Worm (Caenorhabditis elegans) whole organism, L1 larva: ENCODE results near the gene ddo-3.
A peak's percentile ranks its signal among the peaks of the same experiment; 100 is the strongest.

Experiments
- C16A3.4 ChIP-seq: fragments of 150-350 bp; optimal IDR thresholded peaks from 2 replicates; lab custom pipeline; 2014; ENCODE audit warnings: missing biosample characterization, missing genetic modification characterization
- C34B4.2 ChIP-seq: sonication (generic microtip); optimal IDR thresholded peaks from 2 replicates; lab custom pipeline; 2017; ENCODE audit warnings: mild to moderate bottlenecking, missing genetic modification characterization, missing compliant biosample characterization
- F16B12.6 ChIP-seq: fragments of 150-350 bp; optimal IDR thresholded peaks from 2 replicates; lab custom pipeline; 2014; ENCODE audit warnings: missing biosample characterization, missing genetic modification characterization
- Y116A8C.19 ChIP-seq: sonication (generic microtip); optimal IDR thresholded peaks from 2 replicates; lab custom pipeline; 2016; ENCODE audit warnings: missing compliant biosample characterization, missing genetic modification characterization, borderline replicate concordance
- aha-1 ChIP-seq: fragments of 150-350 bp; optimal IDR thresholded peaks from 2 replicates; lab custom pipeline; 2014; ENCODE audit warnings: missing biosample characterization, missing genetic modification characterization
- alr-1 ChIP-seq: fragments of 200-800 bp; sonication (Bioruptor generic); optimal IDR thresholded peaks from 2 replicates; lab custom pipeline; 2018; ENCODE audit warnings: borderline replicate concordance, mild to moderate bottlenecking, missing genetic modification characterization, missing compliant biosample characterization
- aly-2 ChIP-seq: fragments of 150-350 bp; optimal IDR thresholded peaks from 2 replicates; lab custom pipeline; 2014; ENCODE audit warnings: missing biosample characterization, missing genetic modification characterization
- ama-1 ChIP-seq: fragments of 150-350 bp; optimal IDR thresholded peaks from 2 replicates; lab custom pipeline; 2014
- blmp-1 ChIP-seq: fragments of 150-350 bp; optimal IDR thresholded peaks from 2 replicates; lab custom pipeline; 2014; ENCODE audit warnings: missing biosample characterization, missing genetic modification characterization
- ceh-63 ChIP-seq: fragments of 200-800 bp; sonication (Bioruptor generic); optimal IDR thresholded peaks from 2 replicates; lab custom pipeline; 2018; ENCODE audit warnings: mild to moderate bottlenecking, missing genetic modification characterization, missing compliant biosample characterization
- ceh-8 ChIP-seq: fragments of 200-800 bp; sonication (Bioruptor generic); optimal IDR thresholded peaks from 2 replicates; lab custom pipeline; 2018; ENCODE audit warnings: mild to moderate bottlenecking, missing genetic modification characterization, moderate library complexity, missing compliant biosample characterization
- ceh-82 ChIP-seq, 3 experiments: fragments of 150-350 bp in 1 of 3; sonication (generic microtip) in 2 of 3; optimal IDR thresholded peaks; 2 replicates each; lab custom pipeline; 2014 to 2017; ENCODE audit warnings: missing biosample characterization in 3 of 3, missing genetic modification characterization in 3 of 3
- efl-3 ChIP-seq: fragments of 200-800 bp; sonication (Bioruptor generic); optimal IDR thresholded peaks from 2 replicates; lab custom pipeline; 2018; ENCODE audit warnings: mild to moderate bottlenecking, missing genetic modification characterization, missing compliant biosample characterization
- egl-13 ChIP-seq: sonication (generic microtip); optimal IDR thresholded peaks from 2 replicates; lab custom pipeline; 2016; ENCODE audit warnings: missing genotype, missing genetic modification reagents, missing genetic modification characterization, missing compliant biosample characterization
- egl-27 ChIP-seq, 2 experiments: fragments of 150-350 bp in 1 of 2; sonication (generic microtip); optimal IDR thresholded peaks; 3 replicates each; lab custom pipeline; 2017 to 2018; ENCODE audit warnings: missing biosample characterization in 2 of 2, missing genetic modification characterization in 2 of 2, missing genetic modification reagents in 2 of 2
- elt-2 ChIP-seq: sonication (generic microtip); optimal IDR thresholded peaks from 2 replicates; lab custom pipeline; 2016; ENCODE audit warnings: missing genetic modification characterization, mild to moderate bottlenecking, inconsistent platforms, missing compliant biosample characterization, missing genetic modification reagents
- fkh-4 ChIP-seq: sonication (generic microtip); optimal IDR thresholded peaks from 2 replicates; lab custom pipeline; 2016; ENCODE audit warnings: missing compliant biosample characterization, missing genetic modification characterization, borderline replicate concordance
- grh-1 ChIP-seq: fragments of 200-800 bp; sonication (Bioruptor generic); IDR thresholded peaks from 2 replicates; pipeline ENCODE4 v1.3.6; 2022; ENCODE audit warnings: missing genetic modification reagents, missing genetic modification characterization, missing compliant biosample characterization
- hlh-17 ChIP-seq: fragments of 200-800 bp; sonication (Bioruptor generic); optimal IDR thresholded peaks from 2 replicates; lab custom pipeline; 2018; ENCODE audit warnings: missing genetic modification characterization, mild to moderate bottlenecking, missing compliant biosample characterization, moderate library complexity, borderline replicate concordance
- hlh-4 ChIP-seq: sonication (generic microtip); optimal IDR thresholded peaks from 2 replicates; lab custom pipeline; 2016; ENCODE audit warnings: mild to moderate bottlenecking, missing genetic modification characterization, missing compliant biosample characterization
- irx-1 ChIP-seq: sonication (generic microtip); optimal IDR thresholded peaks from 2 replicates; lab custom pipeline; 2016; ENCODE audit warnings: missing genetic modification characterization, missing compliant biosample characterization
- isw-1 ChIP-seq: fragments of 200-800 bp; sonication (Bioruptor generic); IDR thresholded peaks from 2 replicates; pipeline ENCODE4 v1.3.6; 2022; ENCODE audit warnings: missing genetic modification characterization, missing compliant biosample characterization
- jun-1 ChIP-seq: fragments of 150-350 bp; optimal IDR thresholded peaks from 2 replicates; lab custom pipeline; 2014; ENCODE audit warnings: missing biosample characterization, missing genetic modification reagents, missing genetic modification characterization
- lin-14 ChIP-seq: fragments of 200-800 bp; sonication (Bioruptor generic); optimal IDR thresholded peaks from 2 replicates; lab custom pipeline; 2018; ENCODE audit warnings: mild to moderate bottlenecking, missing genetic modification characterization, moderate library complexity, missing compliant biosample characterization
- lin-15B ChIP-seq: fragments of 150-350 bp; sonication (generic microtip); optimal IDR thresholded peaks from 3 replicates; lab custom pipeline; 2014; ENCODE audit warnings: missing biosample characterization, missing genetic modification characterization
- lin-39 ChIP-seq: fragments of 150-350 bp; optimal IDR thresholded peaks from 2 replicates; lab custom pipeline; 2014; ENCODE audit warnings: missing biosample characterization, missing genetic modification reagents, missing genetic modification characterization
- lir-3 ChIP-seq: sonication (generic microtip); optimal IDR thresholded peaks from 2 replicates; lab custom pipeline; 2016; ENCODE audit warnings: mild to moderate bottlenecking, missing genetic modification characterization, moderate library complexity, missing compliant biosample characterization; ENCODE audit not compliant: poor library complexity
- mab-9 ChIP-seq: fragments of 200-800 bp; sonication (Bioruptor generic); IDR thresholded peaks from 2 replicates; pipeline ENCODE4 v1.3.6; 2022; ENCODE audit warnings: missing genetic modification reagents, missing genetic modification characterization, missing compliant biosample characterization
- mef-2 ChIP-seq: fragments of 150-350 bp; optimal IDR thresholded peaks from 2 replicates; lab custom pipeline; 2014; ENCODE audit warnings: missing biosample characterization, missing genetic modification characterization
- mep-1 ChIP-seq: fragments of 150-350 bp; optimal IDR thresholded peaks from 2 replicates; lab custom pipeline; 2014; ENCODE audit warnings: missing biosample characterization, missing genetic modification characterization
- nhr-12 ChIP-seq: sonication (generic microtip); optimal IDR thresholded peaks from 2 replicates; lab custom pipeline; 2017; ENCODE audit warnings: missing biosample characterization, missing genetic modification characterization
- nhr-237 ChIP-seq: fragments of 150-350 bp; optimal IDR thresholded peaks from 2 replicates; lab custom pipeline; 2014; ENCODE audit warnings: missing biosample characterization, missing genetic modification characterization
- nhr-71 ChIP-seq: sonication (generic microtip); optimal IDR thresholded peaks from 2 replicates; lab custom pipeline; 2016; ENCODE audit warnings: mild to moderate bottlenecking, missing genetic modification characterization, moderate library complexity, missing compliant biosample characterization
- nhr-76 ChIP-seq: sonication (generic microtip); optimal IDR thresholded peaks from 2 replicates; lab custom pipeline; 2017; ENCODE audit warnings: missing biosample characterization, missing genetic modification characterization
- nhr-77 ChIP-seq: fragments of 150-350 bp; optimal IDR thresholded peaks from 2 replicates; lab custom pipeline; 2014; ENCODE audit warnings: missing biosample characterization, missing genetic modification characterization
- nhr-84 ChIP-seq: sonication (generic microtip); optimal IDR thresholded peaks from 2 replicates; lab custom pipeline; 2017; ENCODE audit warnings: missing biosample characterization, missing genetic modification characterization
- nhr-85 ChIP-seq: sonication (generic microtip); peaks from one replicate; lab custom pipeline; 2016; ENCODE audit warnings: missing genetic modification characterization, inconsistent platforms, missing compliant biosample characterization
- nhr-90 ChIP-seq: sonication (generic microtip); optimal IDR thresholded peaks from 2 replicates; lab custom pipeline; 2016; ENCODE audit warnings: mild to moderate bottlenecking, missing genetic modification characterization, missing compliant biosample characterization; ENCODE audit not compliant: poor library complexity
- pag-3 ChIP-seq: sonication (generic microtip); optimal IDR thresholded peaks from 2 replicates; lab custom pipeline; 2017; ENCODE audit warnings: missing genetic modification characterization, mild to moderate bottlenecking, missing compliant biosample characterization, antibody characterized with exemption, borderline replicate concordance; ENCODE audit not compliant: insufficient read depth
- pax-3 ChIP-seq: fragments of 200-800 bp; sonication (Bioruptor generic); optimal IDR thresholded peaks from 2 replicates; lab custom pipeline; 2018; ENCODE audit warnings: mild to moderate bottlenecking, missing genetic modification characterization, moderate library complexity, missing compliant biosample characterization
- pqm-1 ChIP-seq: sonication (generic microtip); optimal IDR thresholded peaks from 3 replicates; lab custom pipeline; 2017; ENCODE audit warnings: missing biosample characterization, missing genetic modification characterization
- skn-1 ChIP-seq: fragments of 150-350 bp; optimal IDR thresholded peaks from 2 replicates; lab custom pipeline; 2014; ENCODE audit warnings: missing biosample characterization, missing genetic modification characterization
- sptf-1 ChIP-seq: fragments of 150-350 bp; optimal IDR thresholded peaks from 2 replicates; lab custom pipeline; 2014; ENCODE audit warnings: missing biosample characterization, missing genetic modification characterization
- sup-37 ChIP-seq: fragments of 200-800 bp; sonication (Bioruptor generic); optimal IDR thresholded peaks from 2 replicates; lab custom pipeline; 2018; ENCODE audit warnings: mild to moderate bottlenecking, missing genetic modification characterization, missing compliant biosample characterization
- tlp-1 ChIP-seq: fragments of 150-350 bp; optimal IDR thresholded peaks from 2 replicates; lab custom pipeline; 2014; ENCODE audit warnings: missing biosample characterization, missing genetic modification characterization
- unc-30 ChIP-seq: sonication (generic microtip); optimal IDR thresholded peaks from 2 replicates; lab custom pipeline; 2017; ENCODE audit warnings: missing biosample characterization, missing genetic modification characterization
- unc-62 ChIP-seq: fragments of 150-350 bp; optimal IDR thresholded peaks from 2 replicates; lab custom pipeline; 2014; ENCODE audit warnings: missing biosample characterization, missing genetic modification reagents, missing genetic modification characterization
- unc-98 ChIP-seq: fragments of 200-800 bp; sonication (Bioruptor generic); IDR thresholded peaks from 2 replicates; pipeline ENCODE4 v1.3.6; 2022; ENCODE audit warnings: missing genetic modification characterization, missing compliant biosample characterization
- xbp-1 ChIP-seq: sonication (generic microtip); optimal IDR thresholded peaks from 2 replicates; lab custom pipeline; 2016; ENCODE audit warnings: missing genetic modification characterization, missing compliant biosample characterization
- zag-1 ChIP-seq: fragments of 150-350 bp; optimal IDR thresholded peaks from 2 replicates; lab custom pipeline; 2014; ENCODE audit warnings: missing biosample characterization, missing genetic modification characterization
- zip-4 ChIP-seq: fragments of 200-800 bp; sonication (Bioruptor generic); optimal IDR thresholded peaks from 2 replicates; lab custom pipeline; 2018; ENCODE audit warnings: mild to moderate bottlenecking, missing genetic modification characterization, moderate library complexity, missing compliant biosample characterization
- ztf-11 ChIP-seq, 2 experiments: sonication (generic microtip); optimal IDR thresholded peaks; 2 replicates each; lab custom pipeline; 2016 to 2017; ENCODE audit warnings: missing genetic modification characterization in 2 of 2, missing biosample characterization in 1 of 2, missing compliant biosample characterization in 1 of 2
- ztf-4 ChIP-seq: fragments of 150-350 bp; optimal IDR thresholded peaks from 2 replicates; lab custom pipeline; 2014; ENCODE audit warnings: missing biosample characterization, missing genetic modification characterization

The ddo-3 gene

DNA sequence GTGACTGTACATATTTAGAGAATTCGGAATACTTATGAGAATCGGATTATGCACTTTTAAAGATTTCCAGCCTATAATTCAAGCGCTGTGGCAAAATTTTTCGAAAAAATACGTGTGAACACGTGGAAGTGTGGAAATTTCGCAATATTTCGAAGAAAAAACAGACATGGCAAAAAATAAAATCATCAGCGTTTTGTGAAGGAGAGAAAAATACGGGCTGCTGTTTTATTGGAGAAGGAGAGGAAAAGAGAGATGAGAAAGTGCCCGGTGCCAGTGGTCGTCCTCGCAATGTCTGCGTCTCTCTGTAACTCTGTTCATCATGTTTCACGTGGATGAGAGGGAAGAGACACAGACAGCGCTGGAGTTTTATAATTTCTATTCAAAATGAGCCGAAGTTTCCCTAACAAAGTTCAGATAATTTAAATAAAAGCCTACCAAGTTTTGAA, 18.4 kb downstream of the ddo-3 start:
- TF ChIP-seq nhr-71 (tag; lab: Kevin White, UChicago) (peak; percentile 86), egl-27 (tag; optimal IDR thresholded peaks at IDR 0.05; lab: Kevin White, UChicago) (peak in 1 of 2 experiments; percentile 38), ztf-11 (tag; optimal IDR thresholded peaks at IDR 0.05; lab: Kevin White, UChicago) (peak in 1 of 2 experiments; percentile 39), irx-1 (tag; lab: Kevin White, UChicago) (peak; percentile 44), ceh-82 (tag; optimal IDR thresholded peaks at IDR 0.05; lab: Kevin White, UChicago) (peak; percentile 29 to 61 (median 52)), unc-30 (no peak), skn-1 (tag; lab: Kevin White, UChicago) (peak; percentile 90), blmp-1 (tag; lab: Kevin White, UChicago) (peak; percentile 82), sptf-1 (tag; lab: Kevin White, UChicago) (no peak), mep-1 (tag; lab: Kevin White, UChicago) (peak; percentile 75), F16B12.6 (tag; lab: Kevin White, UChicago) (peak; percentile 35), pqm-1 (tag; lab: Kevin White, UChicago) (no peak), efl-3 (GFP tag; lab: Kevin White, UChicago) (no peak), alr-1 (no peak), lin-14 (GFP tag; lab: Kevin White, UChicago) (peak; percentile 90), zag-1 (no peak), ceh-63 (no peak), pax-3 (tag; lab: Kevin White, UChicago) (peak; percentile 69), nhr-85 (tag; lab: Kevin White, UChicago) (peak; percentile 83), hlh-17 (GFP tag; lab: Kevin White, UChicago) (no peak), ceh-8 (GFP tag; lab: Kevin White, UChicago) (peak; percentile 46), egl-13 (tag; lab: Kevin White, UChicago) (peak; percentile 7), elt-2 (tag; lab: Kevin White, UChicago) (peak; percentile 53), xbp-1 (peak; percentile 58), jun-1 (tag; lab: Kevin White, UChicago) (peak; percentile 58), nhr-84 (no peak), C34B4.2 (no peak), nhr-12 (tag; lab: Kevin White, UChicago) (no peak), isw-1 (GFP tag; lab: Robert Waterston, UW) (peak; percentile 35), ama-1 (lab: Kevin White, UChicago) (peak; percentile 77), aha-1 (tag; lab: Kevin White, UChicago) (no peak), aly-2 (tag; lab: Kevin White, UChicago) (peak; percentile 90), C16A3.4 (peak; percentile 30), nhr-90 (tag; lab: Kevin White, UChicago) (peak; percentile 76), nhr-77 (peak; percentile 45), nhr-237 (tag; lab: Kevin White, UChicago) (no peak), sup-37 (GFP tag; lab: Kevin White, UChicago) (no peak), mab-9 (GFP tag; lab: Robert Waterston, UW) (peak; percentile 47; the same call in 1 of the 2 replicates), lin-39 (tag; lab: Kevin White, UChicago) (peak; percentile 13), tlp-1 (tag; lab: Kevin White, UChicago) (no peak), lin-15B (tag; lab: Kevin White, UChicago) (no peak), fkh-4 (tag; lab: Kevin White, UChicago) (no peak), mef-2 (tag; lab: Kevin White, UChicago) (no peak), unc-98 (GFP tag; lab: Robert Waterston, UW) (no peak), Y116A8C.19 (tag; lab: Kevin White, UChicago) (no peak), ztf-4 (peak; percentile 61), unc-62 (no peak), lir-3 (no peak), hlh-4 (no peak), nhr-76 (no peak), grh-1 (GFP tag; lab: Robert Waterston, UW) (no peak), zip-4 (GFP tag; lab: Kevin White, UChicago) (peak; percentile 84), pag-3 (peak; percentile 81)
